Fruit fly (Drosophila melanogaster): ENCODE measurements around the gene emb.

emb gene

DNA sequence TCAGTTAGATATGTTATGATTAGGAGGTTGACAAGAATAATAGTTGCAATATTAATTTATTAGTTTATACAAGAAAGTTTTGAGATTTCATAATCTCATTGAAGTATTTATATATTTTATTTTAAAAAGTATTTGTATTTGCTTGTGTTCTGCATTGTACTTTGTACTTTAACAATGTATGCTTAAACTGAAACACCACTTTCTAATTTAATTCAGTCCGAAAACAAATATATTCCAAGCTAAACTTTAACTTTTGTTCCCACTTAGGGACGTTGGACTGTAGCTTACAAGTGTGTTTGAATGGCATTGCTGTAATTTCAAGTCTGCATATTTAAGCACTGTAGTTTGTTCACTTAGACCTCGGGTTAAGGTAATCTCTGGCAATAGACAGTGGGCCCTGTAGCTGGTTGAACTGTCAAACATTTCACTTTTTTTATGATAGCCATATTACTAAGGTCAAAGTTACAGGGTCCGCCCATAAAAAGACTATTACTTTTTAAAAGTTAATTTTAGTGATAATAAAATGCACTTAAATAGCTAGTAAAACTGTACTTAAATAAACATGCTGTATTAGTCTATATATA lies 31.9 kb upstream of the emb start:
- TF ChIP-seq Dll (optimal IDR thresholded peaks at IDR 0.05) = no peak
- no peak for TF ChIP-seq usp (GFP tag; optimal IDR thresholded peaks at IDR 0.05)
- TF ChIP-seq CG8478 (optimal IDR thresholded peaks at IDR 0.05) = no peak
- no peak for TF ChIP-seq psq (optimal IDR thresholded peaks at IDR 0.05)
- TF ChIP-seq pan (optimal IDR thresholded peaks at IDR 0.05) = no peak
- TF ChIP-seq EcR (GFP tag; optimal IDR thresholded peaks at IDR 0.05) = no peak

DNA sequence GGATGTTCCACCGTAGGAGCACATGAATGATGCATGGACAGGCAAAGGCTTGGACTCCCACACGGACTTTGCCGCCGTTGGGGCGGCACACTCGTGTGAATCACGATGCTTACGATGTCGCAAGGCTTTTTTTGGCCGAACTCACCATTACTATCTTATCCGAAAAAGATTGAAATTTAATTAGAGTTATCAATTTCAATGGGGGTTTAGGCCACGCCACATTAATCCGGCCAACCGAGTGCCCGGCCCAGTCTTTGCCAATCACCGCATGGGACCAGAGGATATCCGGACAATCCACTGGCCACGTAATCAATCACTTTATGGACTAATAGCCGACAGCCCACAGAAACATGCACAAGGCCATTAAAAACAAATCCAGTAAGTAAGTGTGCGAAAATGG lies 31.1 kb upstream of the emb start:
- TF ChIP-seq Dll (optimal IDR thresholded peaks at IDR 0.05) = no peak
- no peak for TF ChIP-seq CG8478 (optimal IDR thresholded peaks at IDR 0.05)
- TF ChIP-seq pan (optimal IDR thresholded peaks at IDR 0.05) = no peak
- TF ChIP-seq psq (optimal IDR thresholded peaks at IDR 0.05) = no peak
- no peak for TF ChIP-seq usp (GFP tag; optimal IDR thresholded peaks at IDR 0.05)
- TF ChIP-seq EcR (GFP tag; optimal IDR thresholded peaks at IDR 0.05) = no peak

DNA sequence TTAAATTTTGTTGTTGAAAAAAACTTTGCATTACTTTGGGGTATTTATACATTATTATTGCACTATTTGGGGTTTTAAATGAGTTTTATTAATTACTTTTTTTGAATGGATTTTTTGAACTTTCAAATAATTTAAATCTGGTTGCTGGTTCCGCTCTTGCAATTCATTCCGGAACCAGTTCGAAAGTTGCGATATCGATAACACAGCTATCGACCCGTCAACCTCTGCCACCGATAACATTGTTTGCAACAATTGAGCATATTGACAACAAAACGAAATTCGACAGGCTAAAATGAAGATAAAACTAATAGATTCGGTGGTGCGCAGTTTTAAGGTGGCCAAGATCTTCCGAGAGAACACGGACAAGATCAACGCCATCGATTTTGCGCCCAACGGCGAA lies 29.1 kb upstream of the emb start, which contains the start of gene Wdr82:
Wdr82 (plus strand) TSS at position 227 of the 400 bp plus-strand sequence.
- TF ChIP-seq psq (optimal IDR thresholded peaks at IDR 0.05) (no peak), usp (GFP tag; optimal IDR thresholded peaks at IDR 0.05) (no peak), EcR (GFP tag; optimal IDR thresholded peaks at IDR 0.05) (no peak), Dll (optimal IDR thresholded peaks at IDR 0.05) (no peak), CG8478 (optimal IDR thresholded peaks at IDR 0.05) (no peak), pan (optimal IDR thresholded peaks at IDR 0.05) (no peak)

dm6 chr2L:8376717-8377116 lies 26.7 kb upstream of the emb start, which contains the start of the genes CG13390 and CG17294:
Gene CG13390 (minus strand): TSS chr2L:8376797.
Gene CG17294 (plus strand): TSS chr2L:8377035.
- no peak for TF ChIP-seq Dll (optimal IDR thresholded peaks at IDR 0.05)

DNA sequence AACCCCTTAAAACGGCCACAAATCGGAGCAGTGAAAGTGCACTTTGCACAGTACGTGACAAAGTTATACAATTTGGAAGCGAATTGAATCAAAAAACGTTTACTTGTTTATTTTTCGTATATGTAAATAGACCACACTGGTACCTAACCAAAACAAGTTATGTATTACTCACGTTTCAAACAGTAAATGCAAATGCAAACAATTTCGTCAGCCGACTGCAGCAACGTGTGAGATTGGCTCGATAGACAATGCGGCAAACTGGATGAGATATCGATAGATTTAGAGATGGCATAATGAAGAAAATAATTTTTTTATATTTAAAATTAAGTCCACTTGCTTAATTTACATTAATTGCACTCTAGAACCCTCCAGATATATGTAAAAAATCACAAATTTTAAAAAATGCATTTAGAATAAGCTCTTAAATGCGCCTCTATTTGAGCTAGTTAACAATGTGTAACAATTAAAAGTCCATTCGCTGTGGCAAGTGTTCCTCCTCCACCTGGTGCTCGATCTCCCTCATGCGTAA lies 21.8 kb upstream of the emb start, which contains the start of gene AlaRS:
AlaRS (minus strand) TSS at position 257 of the 529 bp plus-strand sequence.
- no peak for TF ChIP-seq Dll (optimal IDR thresholded peaks at IDR 0.05)
- TF ChIP-seq CG8478 (optimal IDR thresholded peaks at IDR 0.05) = no peak
- no peak for TF ChIP-seq EcR (GFP tag; optimal IDR thresholded peaks at IDR 0.05)

- TF ChIP-seq Dll (optimal IDR thresholded peaks at IDR 0.05) (no peak), usp (GFP tag; optimal IDR thresholded peaks at IDR 0.05) (no peak), psq (optimal IDR thresholded peaks at IDR 0.05) (no peak), pan (optimal IDR thresholded peaks at IDR 0.05) (no peak), CG8478 (optimal IDR thresholded peaks at IDR 0.05) (no peak), EcR (GFP tag; optimal IDR thresholded peaks at IDR 0.05) (no peak)
Measured at dm6 chr2L:8382646-8383045, 20.7 kb upstream of the emb start, which contains the start of the genes CG13392 and Rcd4. Gene CG13392 (minus strand): TSS chr2L:8382807. Gene Rcd4 (plus strand): TSS chr2L:8382861.

DNA sequence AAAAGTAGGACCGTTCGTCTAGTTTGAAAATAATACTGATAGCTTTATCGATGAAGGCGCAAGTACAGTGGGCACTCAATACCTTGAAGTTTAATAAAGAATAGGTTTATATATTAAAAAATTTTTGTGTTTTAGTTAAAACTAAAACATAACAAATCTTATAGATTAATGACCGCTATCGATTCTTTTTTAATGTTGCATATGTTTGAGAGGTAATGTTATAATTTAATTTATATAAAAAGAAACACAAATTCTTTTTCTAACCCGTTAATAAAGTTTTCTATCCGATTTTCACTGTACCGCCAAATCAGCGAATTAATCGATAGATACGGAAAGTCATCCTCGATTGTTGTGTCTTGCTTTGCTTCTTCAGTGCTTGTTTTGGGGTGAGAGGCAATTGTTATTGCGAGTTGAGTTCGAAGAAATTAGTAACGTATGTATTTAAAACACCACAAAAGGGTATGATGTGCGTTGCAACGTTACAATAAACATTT lies 19.2 kb upstream of the emb start, which contains the start of the genes Dad1 and CG13384:
Dad1 (minus strand) TSS at position 30 of the 494 bp plus-strand sequence.
CG13384 (plus strand) TSS at position 348 of the 494 bp plus-strand sequence.
- TF ChIP-seq usp (GFP tag; optimal IDR thresholded peaks at IDR 0.05) = no peak
- no peak for TF ChIP-seq EcR (GFP tag; optimal IDR thresholded peaks at IDR 0.05)
- no peak for TF ChIP-seq CG8478 (optimal IDR thresholded peaks at IDR 0.05)
- TF ChIP-seq Dll (optimal IDR thresholded peaks at IDR 0.05) = no peak
- TF ChIP-seq psq (optimal IDR thresholded peaks at IDR 0.05) = no peak
- no peak for TF ChIP-seq pan (optimal IDR thresholded peaks at IDR 0.05)

DNA sequence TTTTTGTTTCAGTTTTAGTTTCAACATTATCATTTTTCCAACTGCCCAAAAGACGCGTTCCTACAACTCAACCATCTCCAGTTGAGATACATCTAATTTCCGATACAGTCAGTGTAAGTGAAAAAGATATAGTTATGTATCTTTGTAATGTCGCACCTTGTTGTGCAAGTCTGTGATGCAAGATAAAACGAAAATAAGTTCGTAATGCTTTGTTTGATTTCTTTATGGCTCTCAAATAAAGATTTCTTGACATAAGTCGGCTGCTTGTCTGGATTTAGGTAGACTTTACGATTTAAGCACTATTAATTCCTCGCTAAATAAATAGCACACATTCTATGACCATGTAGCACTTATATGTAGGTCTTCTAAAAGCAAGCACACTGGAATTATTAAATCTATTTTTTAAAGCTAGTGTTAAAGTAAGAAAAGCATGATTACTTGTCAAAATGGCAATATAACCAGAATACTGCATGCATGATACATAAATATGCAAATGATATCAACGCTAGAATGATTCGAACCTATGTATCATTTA lies 18.3 kb upstream of the emb start:
- no peak for TF ChIP-seq Dll (optimal IDR thresholded peaks at IDR 0.05)
- no peak for TF ChIP-seq pan (optimal IDR thresholded peaks at IDR 0.05)
- no peak for TF ChIP-seq EcR (GFP tag; optimal IDR thresholded peaks at IDR 0.05)
- no peak for TF ChIP-seq CG8478 (optimal IDR thresholded peaks at IDR 0.05)

dm6 chr2L:8385849-8386248 lies 17.5 kb upstream of the emb start:
- no peak for TF ChIP-seq Dll (optimal IDR thresholded peaks at IDR 0.05)
- no peak for TF ChIP-seq usp (GFP tag; optimal IDR thresholded peaks at IDR 0.05)
- TF ChIP-seq psq (optimal IDR thresholded peaks at IDR 0.05) = no peak
- no peak for TF ChIP-seq pan (optimal IDR thresholded peaks at IDR 0.05)
- no peak for TF ChIP-seq CG8478 (optimal IDR thresholded peaks at IDR 0.05)
- no peak for TF ChIP-seq EcR (GFP tag; optimal IDR thresholded peaks at IDR 0.05)

DNA sequence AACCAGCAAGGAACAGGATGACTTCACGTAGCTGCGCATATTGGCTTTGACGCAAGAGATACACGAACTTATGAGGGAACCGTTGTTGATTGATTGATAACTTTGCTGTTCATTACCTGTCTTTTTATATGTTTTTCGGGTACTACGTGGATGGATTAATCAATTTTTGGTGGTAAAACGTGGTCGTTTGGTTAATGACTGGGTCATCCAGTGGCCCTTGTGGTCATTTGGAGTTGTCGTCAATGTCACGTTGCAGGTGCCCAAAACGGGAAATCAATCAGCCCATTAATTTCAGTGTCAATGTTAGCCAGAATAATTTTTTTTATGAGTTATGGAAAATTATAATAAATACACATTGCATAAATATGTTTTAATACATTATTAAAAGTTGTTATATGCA lies 14.1 kb upstream of the emb start, which contains the start of gene CG42819:
CG42819 (minus strand) TSS at position 101 of the 400 bp plus-strand sequence.
- TF ChIP-seq usp (GFP tag; optimal IDR thresholded peaks at IDR 0.05) = no peak
- no peak for TF ChIP-seq psq (optimal IDR thresholded peaks at IDR 0.05)
- no peak for TF ChIP-seq Dll (optimal IDR thresholded peaks at IDR 0.05)
- no peak for TF ChIP-seq EcR (GFP tag; optimal IDR thresholded peaks at IDR 0.05)
- no peak for TF ChIP-seq CG8478 (optimal IDR thresholded peaks at IDR 0.05)

- TF ChIP-seq Dll (optimal IDR thresholded peaks at IDR 0.05) (no peak), EcR (GFP tag; optimal IDR thresholded peaks at IDR 0.05) (no peak), usp (GFP tag; optimal IDR thresholded peaks at IDR 0.05) (no peak), pan (optimal IDR thresholded peaks at IDR 0.05) (no peak), psq (optimal IDR thresholded peaks at IDR 0.05) (no peak), CG8478 (optimal IDR thresholded peaks at IDR 0.05) (no peak)
Measured at dm6 chr2L:8392298-8392697, 11.1 kb upstream of the emb start, which contains the start of gene CG42820. Gene CG42820 (minus strand): TSS chr2L:8392398.

- no peak for TF ChIP-seq EcR (GFP tag; optimal IDR thresholded peaks at IDR 0.05)
- no peak for TF ChIP-seq usp (GFP tag; optimal IDR thresholded peaks at IDR 0.05)
- no peak for TF ChIP-seq psq (optimal IDR thresholded peaks at IDR 0.05)
- no peak for TF ChIP-seq pan (optimal IDR thresholded peaks at IDR 0.05)
- TF ChIP-seq CG8478 (optimal IDR thresholded peaks at IDR 0.05) = no peak
- no peak for TF ChIP-seq Dll (optimal IDR thresholded peaks at IDR 0.05)
Measured at dm6 chr2L:8393122-8393521, 10.3 kb upstream of the emb start, which contains the start of gene Acp29AB. Gene Acp29AB (minus strand): TSS chr2L:8393222.

All from whole organism.